Worm (Caenorhabditis elegans) whole organism, late embryonic: ENCODE measurements around the gene casy-1.

ENCODE experiments used
- K02D7.2 ChIP-seq: sonication (generic microtip); optimal IDR thresholded peaks from 2 replicates; lab custom pipeline; 2017; ENCODE audit warnings: mild to moderate bottlenecking, missing genetic modification characterization, missing compliant biosample characterization
- K09A11.1 ChIP-seq: sonication (generic microtip); optimal IDR thresholded peaks from 2 replicates; lab custom pipeline; 2017; ENCODE audit warnings: antibody characterized with exemption, mild to moderate bottlenecking, missing genetic modification characterization, missing compliant biosample characterization; ENCODE audit not compliant: insufficient read depth
- ceh-9 ChIP-seq: sonication (generic microtip); optimal IDR thresholded peaks from 2 replicates; lab custom pipeline; 2016; ENCODE audit warnings: mild to moderate bottlenecking, missing genetic modification characterization, inconsistent platforms, missing compliant biosample characterization
- elt-2 ChIP-seq: sonication (generic microtip); optimal IDR thresholded peaks from 2 replicates; lab custom pipeline; 2016; ENCODE audit warnings: missing genetic modification reagents, missing genetic modification characterization, missing compliant biosample characterization
- fkh-10 ChIP-seq: fragments of 150-350 bp; optimal IDR thresholded peaks from 2 replicates; lab custom pipeline; 2014; ENCODE audit warnings: missing biosample characterization, missing genetic modification reagents, missing genetic modification characterization
- lim-6 ChIP-seq: sonication (generic microtip); optimal IDR thresholded peaks from 2 replicates; lab custom pipeline; 2016; ENCODE audit warnings: missing genetic modification characterization, missing compliant biosample characterization
- pros-1 ChIP-seq: fragments of 150-350 bp; optimal IDR thresholded peaks from 2 replicates; lab custom pipeline; 2014; ENCODE audit warnings: missing biosample characterization, missing genetic modification reagents, missing genetic modification characterization

DNA sequence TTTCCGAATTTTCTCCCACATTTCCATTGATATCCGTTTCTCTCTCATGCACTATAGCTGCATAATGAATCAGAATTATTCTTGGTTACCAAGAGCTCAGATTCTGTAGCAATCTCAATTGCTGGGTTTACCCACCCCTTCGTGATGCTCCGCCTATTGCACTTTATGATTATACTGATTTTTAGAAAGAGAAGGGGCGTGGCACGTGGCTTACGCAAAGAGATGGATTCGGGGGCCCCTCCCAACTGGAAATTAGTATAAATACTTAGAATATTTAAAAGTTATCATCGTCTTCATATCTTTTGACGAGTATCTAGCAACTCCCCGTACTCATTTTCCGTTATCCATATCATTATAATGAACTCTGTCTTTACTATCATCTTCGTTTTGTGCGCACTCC is 43.7 kb upstream of the casy-1 start, which contains the start of gene ins-6:
- no peak for TF ChIP-seq fkh-10 (GFP tag; lab: Kevin White, UChicago)
- TF ChIP-seq lim-6 (tag; lab: Kevin White, UChicago) = no peak
- no peak for TF ChIP-seq K02D7.2 (tag; lab: Kevin White, UChicago)
- TF ChIP-seq ceh-9 (tag; lab: Kevin White, UChicago) = no peak
- no peak for TF ChIP-seq pros-1 (tag; lab: Kevin White, UChicago)
- no peak for TF ChIP-seq K09A11.1 (tag; lab: Kevin White, UChicago)
- TF ChIP-seq elt-2 (tag; lab: Kevin White, UChicago) = no peak
